Worm (Caenorhabditis elegans) whole organism, young adult: Measurements from ENCODE around the gene srh-206.

ENCODE experiments used
- B0035.1 ChIP-seq: sonication (generic microtip); optimal IDR thresholded peaks from 2 replicates; lab custom pipeline; 2016; ENCODE audit warnings: missing genetic modification characterization, mild to moderate bottlenecking, missing compliant biosample characterization, missing genotype, missing genetic modification reagents
- D2030.7 ChIP-seq: fragments of 200-800 bp; sonication (Bioruptor generic); IDR thresholded peaks from 2 replicates; pipeline ENCODE4 v1.3.6; 2022; ENCODE audit warnings: missing genetic modification reagents, missing genetic modification characterization, missing compliant biosample characterization
- F22D6.2 ChIP-seq: sonication (generic microtip); optimal IDR thresholded peaks from 2 replicates; lab custom pipeline; 2016; ENCODE audit warnings: mild to moderate bottlenecking, missing genetic modification characterization, missing compliant biosample characterization
- F37B4.10 ChIP-seq: fragments of 200-800 bp; sonication (Bioruptor generic); IDR thresholded peaks from 2 replicates; pipeline ENCODE4 v1.3.6; 2022; ENCODE audit warnings: missing genetic modification characterization, missing compliant biosample characterization
- F39B2.1 ChIP-seq: fragments of 200-800 bp; sonication (Bioruptor generic); IDR thresholded peaks from 2 replicates; pipeline ENCODE4 v1.3.6; 2022; ENCODE audit warnings: missing genetic modification reagents, missing genetic modification characterization, missing compliant biosample characterization
- F49E8.2 ChIP-seq: sonication (generic microtip); optimal IDR thresholded peaks from 3 replicates; lab custom pipeline; 2017; ENCODE audit warnings: missing genetic modification characterization, mild to moderate bottlenecking, missing compliant biosample characterization, antibody characterized with exemption, moderate library complexity; ENCODE audit not compliant: insufficient read depth
- F52B5.7 ChIP-seq: sonication (generic microtip); optimal IDR thresholded peaks from 2 replicates; lab custom pipeline; 2016; ENCODE audit warnings: mild to moderate bottlenecking, missing genetic modification characterization, missing compliant biosample characterization
- T07F8.4 ChIP-seq: sonication (generic microtip); optimal IDR thresholded peaks from 2 replicates; lab custom pipeline; 2016; ENCODE audit warnings: mild to moderate bottlenecking, missing genetic modification characterization, moderate library complexity, missing compliant biosample characterization
- T26A5.8 ChIP-seq: sonication (generic microtip); optimal IDR thresholded peaks from 2 replicates; lab custom pipeline; 2016; ENCODE audit warnings: missing genetic modification characterization, missing compliant biosample characterization
- ZK185.1 ChIP-seq: sonication (generic microtip); optimal IDR thresholded peaks from 2 replicates; lab custom pipeline; 2016; ENCODE audit warnings: mild to moderate bottlenecking, missing genetic modification characterization, missing compliant biosample characterization; ENCODE audit not compliant: poor library complexity, severe bottlenecking
- ama-1 ChIP-seq, 3 experiments: fragments of 150-350 bp in 1 of 3; sonication (generic microtip) in 2 of 3; optimal IDR thresholded peaks; 2 replicates each; lab custom pipeline; 2014 to 2018; ENCODE audit warnings: missing biosample characterization in 2 of 3, missing genetic modification characterization in 2 of 3, missing genetic modification reagents in 2 of 3
- aptf-2 ChIP-seq: fragments of 200-800 bp; sonication (Bioruptor generic); conservative IDR thresholded peaks from 2 replicates; pipeline ENCODE4 v1.3.6; 2022; ENCODE audit warnings: missing genetic modification reagents, missing genetic modification characterization, missing compliant biosample characterization
- atf-7 ChIP-seq: sonication (generic microtip); optimal IDR thresholded peaks from 2 replicates; lab custom pipeline; 2017; ENCODE audit warnings: mild to moderate bottlenecking, missing genetic modification characterization, missing compliant biosample characterization
- athp-1 ChIP-seq: sonication (generic microtip); optimal IDR thresholded peaks from 2 replicates; lab custom pipeline; 2017; ENCODE audit warnings: mild to moderate bottlenecking, missing genetic modification characterization, missing compliant biosample characterization
- ceh-100 ChIP-seq: fragments of 200-800 bp; sonication (Bioruptor generic); IDR thresholded peaks from 2 replicates; pipeline ENCODE4 v1.3.6; 2022; ENCODE audit warnings: missing genetic modification reagents, missing genetic modification characterization, missing compliant biosample characterization
- ceh-27 ChIP-seq: fragments of 200-800 bp; sonication (Bioruptor generic); optimal IDR thresholded peaks from 2 replicates; lab custom pipeline; 2018; ENCODE audit warnings: mild to moderate bottlenecking, missing genetic modification characterization, moderate library complexity, missing compliant biosample characterization
- ceh-40 ChIP-seq: fragments of 200-800 bp; sonication (Bioruptor generic); IDR thresholded peaks from 2 replicates; pipeline ENCODE4 v1.3.6; 2022; ENCODE audit warnings: missing genetic modification characterization, missing compliant biosample characterization
- ceh-79 ChIP-seq: sonication (generic microtip); optimal IDR thresholded peaks from 2 replicates; lab custom pipeline; 2017; ENCODE audit warnings: mild to moderate bottlenecking, missing genetic modification characterization, missing compliant biosample characterization
- chd-7 ChIP-seq: sonication (generic microtip); optimal IDR thresholded peaks from 2 replicates; lab custom pipeline; 2016; ENCODE audit warnings: mild to moderate bottlenecking, missing genetic modification characterization, moderate library complexity, missing compliant biosample characterization
- dox-1 ChIP-seq: fragments of 200-800 bp; sonication (Bioruptor generic); IDR thresholded peaks from 2 replicates; pipeline ENCODE4 v1.3.6; 2022; ENCODE audit warnings: missing genetic modification reagents, missing genetic modification characterization, missing compliant biosample characterization
- ekl-4 ChIP-seq: fragments of 200-800 bp; sonication (Bioruptor generic); IDR thresholded peaks from 2 replicates; pipeline ENCODE4 v1.3.6; 2022; ENCODE audit warnings: missing genetic modification reagents, missing genetic modification characterization, missing compliant biosample characterization
- gei-17 ChIP-seq: fragments of 200-800 bp; sonication (Bioruptor generic); optimal IDR thresholded peaks from 2 replicates; lab custom pipeline; 2018; ENCODE audit warnings: mild to moderate bottlenecking, missing genetic modification characterization, missing compliant biosample characterization
- hlh-26 ChIP-seq: fragments of 200-800 bp; sonication (Bioruptor generic); conservative IDR thresholded peaks from 2 replicates; pipeline ENCODE4 v1.3.6; 2022; ENCODE audit warnings: missing genetic modification reagents, missing genetic modification characterization, missing compliant biosample characterization
- hmg-1.2 ChIP-seq: fragments of 200-800 bp; sonication (Bioruptor generic); IDR thresholded peaks from 2 replicates; pipeline ENCODE4 v1.3.6; 2022; ENCODE audit warnings: missing genetic modification reagents, missing genetic modification characterization, missing compliant biosample characterization
- hmg-20 ChIP-seq: fragments of 200-800 bp; sonication (Bioruptor generic); IDR thresholded peaks from 2 replicates; pipeline ENCODE4 v1.3.6; 2022; ENCODE audit warnings: missing genetic modification reagents, missing genetic modification characterization, missing compliant biosample characterization
- hrde-1 ChIP-seq: sonication (generic microtip); optimal IDR thresholded peaks from 2 replicates; lab custom pipeline; 2016; ENCODE audit warnings: missing genetic modification characterization, mild to moderate bottlenecking, missing compliant biosample characterization, moderate library complexity, missing genotype, missing genetic modification reagents, borderline replicate concordance
- lag-1 ChIP-seq: fragments of 200-800 bp; sonication (Bioruptor generic); IDR thresholded peaks from 2 replicates; pipeline ENCODE4 v1.3.6; 2022; ENCODE audit warnings: missing genetic modification reagents, missing genetic modification characterization, missing compliant biosample characterization
- let-526 ChIP-seq: fragments of 200-800 bp; sonication (Bioruptor generic); IDR thresholded peaks from 2 replicates; pipeline ENCODE4 v1.3.6; 2022; ENCODE audit warnings: missing genetic modification reagents, missing genetic modification characterization, missing compliant biosample characterization
- let-607 ChIP-seq, 2 experiments: fragments of 200-800 bp in 1 of 2; sonication (Bioruptor generic) in 1 of 2; sonication (generic microtip) in 1 of 2; optimal IDR thresholded peaks; 2 replicates each; lab custom pipeline; 2016 to 2018; ENCODE audit warnings: mild to moderate bottlenecking in 2 of 2, missing compliant biosample characterization in 2 of 2, missing genetic modification characterization in 2 of 2, moderate library complexity in 2 of 2, missing genotype in 1 of 2
- lin-26 ChIP-seq: fragments of 200-800 bp; sonication (Bioruptor generic); IDR thresholded peaks from 2 replicates; pipeline ENCODE4 v1.3.6; 2022; ENCODE audit warnings: missing genetic modification reagents, missing genetic modification characterization, missing compliant biosample characterization
- lin-40 ChIP-seq: sonication (generic microtip); optimal IDR thresholded peaks from 2 replicates; lab custom pipeline; 2016; ENCODE audit warnings: missing genetic modification characterization, mild to moderate bottlenecking, missing compliant biosample characterization, missing genotype, missing genetic modification reagents
- lin-54 ChIP-seq: fragments of 200-800 bp; sonication (Bioruptor generic); optimal IDR thresholded peaks from 2 replicates; lab custom pipeline; 2018; ENCODE audit warnings: mild to moderate bottlenecking, missing genetic modification characterization, missing compliant biosample characterization
- madf-10 ChIP-seq: sonication (generic microtip); optimal IDR thresholded peaks from 2 replicates; lab custom pipeline; 2016; ENCODE audit warnings: mild to moderate bottlenecking, missing genetic modification characterization, missing compliant biosample characterization
- madf-6 ChIP-seq: fragments of 200-800 bp; sonication (Bioruptor generic); IDR thresholded peaks from 2 replicates; pipeline ENCODE4 v1.3.6; 2022; ENCODE audit warnings: missing genetic modification reagents, missing genetic modification characterization, missing compliant biosample characterization
- madf-8 ChIP-seq: fragments of 200-800 bp; sonication (Bioruptor generic); conservative IDR thresholded peaks from 2 replicates; pipeline ENCODE4 v1.3.6; 2022; ENCODE audit warnings: missing genetic modification reagents, missing genetic modification characterization, missing compliant biosample characterization
- mcd-1 ChIP-seq: fragments of 200-800 bp; sonication (Bioruptor generic); IDR thresholded peaks from 2 replicates; pipeline ENCODE4 v1.3.6; 2022; ENCODE audit warnings: missing genetic modification reagents, missing genetic modification characterization, missing compliant biosample characterization
- mes-4 ChIP-seq: sonication (generic microtip); optimal IDR thresholded peaks from 2 replicates; lab custom pipeline; 2016; ENCODE audit warnings: missing genotype, missing genetic modification characterization, missing compliant biosample characterization
- nfya-2 ChIP-seq: fragments of 200-800 bp; sonication (Bioruptor generic); IDR thresholded peaks from 2 replicates; pipeline ENCODE4 v1.3.6; 2022; ENCODE audit warnings: missing genetic modification reagents, missing genetic modification characterization, missing compliant biosample characterization
- nhr-179 ChIP-seq: sonication (generic microtip); optimal IDR thresholded peaks from 2 replicates; lab custom pipeline; 2016; ENCODE audit warnings: mild to moderate bottlenecking, missing genetic modification characterization, missing compliant biosample characterization
- nhr-80 ChIP-seq: sonication (generic microtip); optimal IDR thresholded peaks from 2 replicates; lab custom pipeline; 2016; ENCODE audit warnings: missing genetic modification characterization, missing compliant biosample characterization
- sea-2 ChIP-seq: fragments of 200-800 bp; sonication (Bioruptor generic); IDR thresholded peaks from 2 replicates; pipeline ENCODE4 v1.3.6; 2022; ENCODE audit warnings: missing genetic modification characterization, missing compliant biosample characterization
- snpc-3.4 ChIP-seq: sonication (generic microtip); optimal IDR thresholded peaks from 2 replicates; lab custom pipeline; 2017; ENCODE audit warnings: missing genetic modification characterization, mild to moderate bottlenecking, missing compliant biosample characterization, antibody characterized with exemption, moderate library complexity, missing genotype, missing genetic modification reagents
- snpc-4 ChIP-seq, 5 experiments: fragments of 150-350 bp in 1 of 5; sonication (generic microtip) in 4 of 5; optimal IDR thresholded peaks; 2 replicates each; lab custom pipeline; 2014 to 2018; ENCODE audit warnings: missing genetic modification characterization in 5 of 5, missing biosample characterization in 3 of 5, antibody characterized with exemption in 2 of 5, mild to moderate bottlenecking in 2 of 5, missing compliant biosample characterization in 2 of 5, missing genotype in 2 of 5, moderate library complexity in 2 of 5, missing genetic modification reagents in 1 of 5
- tbp1 ChIP-seq: fragments of 200-800 bp; sonication (Bioruptor generic); optimal IDR thresholded peaks from 2 replicates; lab custom pipeline; 2018; ENCODE audit warnings: mild to moderate bottlenecking, missing genetic modification characterization, missing compliant biosample characterization
- unc-130 ChIP-seq: sonication (generic microtip); optimal IDR thresholded peaks from 2 replicates; lab custom pipeline; 2016; ENCODE audit warnings: missing genetic modification reagents, missing genetic modification characterization, missing compliant biosample characterization
- zfh-2 ChIP-seq: fragments of 200-800 bp; sonication (Bioruptor generic); conservative IDR thresholded peaks from 2 replicates; pipeline ENCODE4 v1.3.6; 2022; ENCODE audit warnings: missing genetic modification reagents, missing genetic modification characterization, missing compliant biosample characterization
- zim-3 ChIP-seq: sonication (generic microtip); optimal IDR thresholded peaks from 2 replicates; lab custom pipeline; 2017; ENCODE audit warnings: mild to moderate bottlenecking, missing genetic modification characterization, moderate library complexity, missing compliant biosample characterization
- ztf-28 ChIP-seq: fragments of 200-800 bp; sonication (Bioruptor generic); IDR thresholded peaks from 2 replicates; pipeline ENCODE4 v1.3.6; 2022; ENCODE audit warnings: missing genetic modification reagents, missing genetic modification characterization, missing compliant biosample characterization

Gene srh-206

DNA sequence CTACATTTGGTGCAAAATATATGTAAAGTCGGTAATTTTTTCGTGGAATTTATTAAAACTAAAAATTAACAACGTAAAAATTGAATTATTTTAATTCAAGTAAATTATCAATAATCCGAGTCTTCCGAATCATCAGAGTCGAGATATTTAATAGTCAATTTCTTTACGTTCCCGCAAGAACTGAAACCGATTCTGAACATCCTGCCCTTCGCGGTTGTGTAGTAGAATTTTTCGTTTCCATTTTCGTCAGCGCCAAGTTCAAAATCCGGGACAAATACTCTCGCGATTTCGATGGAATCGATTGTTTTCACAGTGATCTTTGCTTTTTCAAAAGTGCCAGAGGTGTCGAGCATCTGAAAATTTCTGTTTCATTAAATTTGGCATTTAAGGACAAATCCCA is 35.0 kb downstream of the srh-206 start (continued):
- TF ChIP-seq T26A5.8 (tag; lab: Kevin White, UChicago) (no peak), ztf-28 (GFP tag; lab: Robert Waterston, UW) (no peak), F37B4.10 (GFP tag; lab: Robert Waterston, UW) (no peak), ama-1 (optimal IDR thresholded peaks at IDR 0.05; lab: Kevin White, UChicago) (no peak), ama-1 (GFP tag; optimal IDR thresholded peaks at IDR 0.05; lab: Kevin White, UChicago) (no peak), hmg-20 (GFP tag; lab: Robert Waterston, UW) (no peak), nhr-179 (tag; lab: Kevin White, UChicago) (no peak), ZK185.1 (tag; lab: Kevin White, UChicago) (no peak), lin-40 (tag; lab: Kevin White, UChicago) (no peak), T07F8.4 (tag; lab: Kevin White, UChicago) (no peak), B0035.1 (tag; lab: Kevin White, UChicago) (no peak), lin-54 (GFP tag; lab: Kevin White, UChicago) (no peak), D2030.7 (GFP tag; lab: Robert Waterston, UW) (peak; percentile 31; the same call in 1 of the 2 replicates), ceh-40 (GFP tag; lab: Robert Waterston, UW) (no peak), ceh-100 (GFP tag; lab: Robert Waterston, UW) (no peak), lin-26 (GFP tag; lab: Robert Waterston, UW) (0 out of 2 replicates have a peak, but pooled peaks have one; percentile 32), zfh-2 (GFP tag; lab: Robert Waterston, UW) (no peak), sea-2 (GFP tag; lab: Robert Waterston, UW) (no peak), let-526 (no peak), madf-10 (no peak), atf-7 (tag; lab: Kevin White, UChicago) (no peak), zim-3 (tag; lab: Kevin White, UChicago) (peak; percentile 9), dox-1 (no peak), snpc-3.4 (no peak), mes-4 (tag; lab: Kevin White, UChicago) (no peak), hrde-1 (tag; lab: Kevin White, UChicago) (no peak), F22D6.2 (tag; lab: Kevin White, UChicago) (no peak), snpc-4 (GFP tag; optimal IDR thresholded peaks at IDR 0.05; lab: Kevin White, UChicago) (no peak), snpc-4 (tag; optimal IDR thresholded peaks at IDR 0.05; lab: Kevin White, UChicago) (peak in 2 of 4 experiments; percentile 7 to 50), hmg-1.2 (no peak), madf-8 (no peak), ekl-4 (GFP tag; lab: Robert Waterston, UW) (peak; percentile 65), F52B5.7 (tag; lab: Kevin White, UChicago) (no peak), lag-1 (GFP tag; lab: Robert Waterston, UW) (no peak), nfya-2 (GFP tag; lab: Robert Waterston, UW) (no peak), tbp1 (peak; percentile 27), gei-17 (GFP tag; lab: Kevin White, UChicago) (no peak), aptf-2 (GFP tag; lab: Robert Waterston, UW) (no peak), ceh-79 (no peak), madf-6 (GFP tag; lab: Robert Waterston, UW) (peak; percentile 45), unc-130 (GFP tag; lab: Kevin White, UChicago) (no peak), F49E8.2 (peak; percentile 67), athp-1 (no peak), ceh-27 (no peak), mcd-1 (GFP tag; lab: Robert Waterston, UW) (peak; percentile 26; the same call in 1 of the 2 replicates), chd-7 (no peak), hlh-26 (GFP tag; lab: Robert Waterston, UW) (no peak), let-607 (tag; optimal IDR thresholded peaks at IDR 0.05; lab: Kevin White, UChicago) (no peak), F39B2.1 (GFP tag; lab: Robert Waterston, UW) (0 out of 2 replicates have a peak, but pooled peaks have one; percentile 36), nhr-80 (tag; lab: Kevin White, UChicago) (no peak)
